Worm (Caenorhabditis elegans): ENCODE measurements around the gene cka-2.

- TF ChIP-seq snpc-4 (tag; optimal IDR thresholded peaks at IDR 0.05) = no peak
- no peak for TF ChIP-seq unc-39 (tag; optimal IDR thresholded peaks at IDR 0.05)
- TF ChIP-seq mls-2 (tag; optimal IDR thresholded peaks at IDR 0.05) = no peak
- TF ChIP-seq pha-4 (tag; optimal IDR thresholded peaks at IDR 0.05) = no peak
- no peak for TF ChIP-seq blmp-1 (tag; optimal IDR thresholded peaks at IDR 0.05)
- TF ChIP-seq unc-120 (tag; optimal IDR thresholded peaks at IDR 0.05; ENCODE audit: poor library complexity, severe bottlenecking) = no peak
- no peak for TF ChIP-seq nhr-237 (tag; optimal IDR thresholded peaks at IDR 0.05)
- TF ChIP-seq zip-8 (tag; optimal IDR thresholded peaks at IDR 0.05) = no peak
- no peak for TF ChIP-seq nhr-76 (tag; optimal IDR thresholded peaks at IDR 0.05)
Measured at ce11 chrX:4256761-4257160, 29.2 kb upstream of the cka-2 start, which contains the start of gene srv-6.

Measured in whole organism, mixed stage, embryonic.